Worm (Caenorhabditis elegans): Measurements from ENCODE around the gene tmem-135.

tmem-135 gene

ce11 chrX:4658303-4658702, 15.2 kb upstream of the tmem-135 start:
- TF ChIP-seq ces-1 (GFP tag; optimal IDR thresholded peaks at IDR 0.05): no peak
- no peak for TF ChIP-seq ceh-43 (GFP tag; optimal IDR thresholded peaks at IDR 0.05)
- TF ChIP-seq unc-120 (tag; optimal IDR thresholded peaks at IDR 0.05; ENCODE audit: poor library complexity, severe bottlenecking): no peak
- no peak for TF ChIP-seq ztf-11 (tag; optimal IDR thresholded peaks at IDR 0.05)
- TF ChIP-seq nhr-237 (tag; optimal IDR thresholded peaks at IDR 0.05): no peak
- no peak for TF ChIP-seq sem-2 (GFP tag; optimal IDR thresholded peaks at IDR 0.05)

- TF ChIP-seq bed-3 (GFP tag; optimal IDR thresholded peaks at IDR 0.05) (no peak), nhr-2 (tag; optimal IDR thresholded peaks at IDR 0.05) (no peak), elt-3 (tag; optimal IDR thresholded peaks at IDR 0.05) (no peak), lin-32 (GFP tag; optimal IDR thresholded peaks at IDR 0.05) (no peak), drap-1 (GFP tag; optimal IDR thresholded peaks at IDR 0.05) (no peak), unc-120 (tag; optimal IDR thresholded peaks at IDR 0.05; ENCODE audit: poor library complexity, severe bottlenecking) (no peak), mab-5 (tag; optimal IDR thresholded peaks at IDR 0.05) (no peak), sem-2 (GFP tag; optimal IDR thresholded peaks at IDR 0.05) (no peak), nhr-12 (tag; optimal IDR thresholded peaks at IDR 0.05) (no peak)
Measured at ce11 chrX:4658706-4659105, 14.8 kb upstream of the tmem-135 start.

- TF ChIP-seq bed-3 (GFP tag; optimal IDR thresholded peaks at IDR 0.05): no peak
- no peak for TF ChIP-seq mab-5 (tag; optimal IDR thresholded peaks at IDR 0.05)
- no peak for TF ChIP-seq lin-13 (tag; optimal IDR thresholded peaks at IDR 0.05)
- TF ChIP-seq zip-8 (tag; optimal IDR thresholded peaks at IDR 0.05): no peak
- no peak for TF ChIP-seq nhr-12 (tag; optimal IDR thresholded peaks at IDR 0.05)
- no peak for TF ChIP-seq flh-1 (GFP tag; optimal IDR thresholded peaks at IDR 0.05)
- TF ChIP-seq drap-1 (GFP tag; optimal IDR thresholded peaks at IDR 0.05): no peak
- no peak for TF ChIP-seq nhr-76 (tag; optimal IDR thresholded peaks at IDR 0.05)
- no peak for TF ChIP-seq nhr-2 (tag; optimal IDR thresholded peaks at IDR 0.05)
Measured at ce11 chrX:4660268-4660880, 13.1 kb upstream of the tmem-135 start, which contains the start of gene nhr-45. TSS of gene nhr-45 (minus strand) at chrX:4660318.

- TF ChIP-seq lin-32 (GFP tag; optimal IDR thresholded peaks at IDR 0.05) (no peak), tbx-8 (GFP tag; optimal IDR thresholded peaks at IDR 0.05) (no peak), ztf-11 (tag; optimal IDR thresholded peaks at IDR 0.05) (no peak), ceh-83 (GFP tag; optimal IDR thresholded peaks at IDR 0.05) (no peak), elt-3 (tag; optimal IDR thresholded peaks at IDR 0.05) (peak; percentile 67), nhr-237 (tag; optimal IDR thresholded peaks at IDR 0.05) (peak; percentile 36), flh-1 (GFP tag; optimal IDR thresholded peaks at IDR 0.05) (no peak), blmp-1 (tag; optimal IDR thresholded peaks at IDR 0.05) (peak; percentile 64), unc-62 (GFP tag; optimal IDR thresholded peaks at IDR 0.05) (peak; percentile 12), mls-2 (tag; optimal IDR thresholded peaks at IDR 0.05) (no peak), M03D4.4 (tag; optimal IDR thresholded peaks at IDR 0.05) (no peak), nhr-76 (tag; optimal IDR thresholded peaks at IDR 0.05) (no peak), snpc-4 (tag; optimal IDR thresholded peaks at IDR 0.05) (no peak), ham-2 (GFP tag; optimal IDR thresholded peaks at IDR 0.05) (peak; percentile 46), pha-4 (tag; optimal IDR thresholded peaks at IDR 0.05) (peak; percentile 62), unc-120 (tag; optimal IDR thresholded peaks at IDR 0.05; ENCODE audit: poor library complexity, severe bottlenecking) (peak; percentile 51), mep-1 (tag; optimal IDR thresholded peaks at IDR 0.05) (peak; percentile 21)
Measured at ce11 chrX:4662293-4662825, 11.1 kb upstream of the tmem-135 start.

ce11 chrX:4662964-4663684, 10.4 kb upstream of the tmem-135 start:
- TF ChIP-seq unc-39 (tag; optimal IDR thresholded peaks at IDR 0.05) (no peak), bed-3 (GFP tag; optimal IDR thresholded peaks at IDR 0.05) (no peak), M03D4.4 (tag; optimal IDR thresholded peaks at IDR 0.05) (no peak), elt-3 (tag; optimal IDR thresholded peaks at IDR 0.05) (peak; percentile 14), hlh-1 (tag; optimal IDR thresholded peaks at IDR 0.05) (no peak), lsy-2 (tag; optimal IDR thresholded peaks at IDR 0.05) (no peak), nhr-237 (tag; optimal IDR thresholded peaks at IDR 0.05) (no peak)
